Fruit fly (Drosophila melanogaster) whole organism, prepupa: ENCODE data around the gene CG13071.

ENCODE experiments used
- Blimp-1 ChIP-seq: fragments of 200-800 bp; sonication (Bioruptor generic); optimal IDR thresholded peaks from 3 replicates; lab custom pipeline; 2017; ENCODE audit warnings: missing biosample characterization, missing genetic modification characterization, mild to moderate bottlenecking, moderate library complexity, missing genetic modification reagents
- CG10669 ChIP-seq: fragments of 200-800 bp; sonication (Bioruptor generic); optimal IDR thresholded peaks from 3 replicates; lab custom pipeline; 2018; ENCODE audit warnings: missing biosample characterization, mild to moderate bottlenecking, missing genetic modification characterization, moderate library complexity
- CG11294 ChIP-seq: fragments of 200-800 bp; sonication (Bioruptor generic); IDR thresholded peaks from 2 replicates; pipeline ENCODE4 v1.3.6; 2022; ENCODE audit warnings: missing biosample characterization, missing genetic modification characterization
- CG15336 ChIP-seq: fragments of 200-800 bp; sonication (Bioruptor generic); IDR thresholded peaks from 2 replicates; pipeline ENCODE4 v1.3.6; 2022; ENCODE audit warnings: missing biosample characterization, missing genetic modification characterization
- Ets21C ChIP-seq: fragments of 200-800 bp; sonication (Bioruptor generic); optimal IDR thresholded peaks from 3 replicates; lab custom pipeline; 2016; ENCODE audit warnings: missing biosample characterization, missing genetic modification characterization
- Gug ChIP-seq: fragments of 200-800 bp; sonication (Bioruptor generic); IDR thresholded peaks from 2 replicates; pipeline ENCODE4 v1.3.6; 2022; ENCODE audit warnings: missing biosample characterization, missing genetic modification characterization
- Met ChIP-seq: fragments of 200-800 bp; sonication (Bioruptor generic); optimal IDR thresholded peaks from 3 replicates; lab custom pipeline; 2016; ENCODE audit warnings: missing biosample characterization, missing genetic modification characterization
- OdsH ChIP-seq: fragments of 200-800 bp; sonication (Bioruptor generic); optimal IDR thresholded peaks from 3 replicates; lab custom pipeline; 2016; ENCODE audit warnings: missing biosample characterization, missing genetic modification characterization
- Sox102F ChIP-seq: fragments of 200-800 bp; sonication (Bioruptor generic); optimal IDR thresholded peaks from 2 replicates; lab custom pipeline; 2016; ENCODE audit warnings: missing biosample characterization, mild to moderate bottlenecking, missing genetic modification characterization
- Sox14 ChIP-seq: fragments of 200-800 bp; sonication (Bioruptor generic); optimal IDR thresholded peaks from 3 replicates; lab custom pipeline; 2016; ENCODE audit warnings: missing biosample characterization, missing genetic modification characterization
- dac ChIP-seq: fragments of 200-800 bp; sonication (Bioruptor generic); optimal IDR thresholded peaks from 2 replicates; lab custom pipeline; 2017; ENCODE audit warnings: missing biosample characterization, mild to moderate bottlenecking, missing genetic modification characterization
- fd59A ChIP-seq: fragments of 200-800 bp; sonication (Bioruptor generic); optimal IDR thresholded peaks from 2 replicates; lab custom pipeline; 2017; ENCODE audit warnings: missing biosample characterization, mild to moderate bottlenecking, missing genetic modification characterization, missing genetic modification reagents
- net ChIP-seq: fragments of 200-800 bp; sonication (Bioruptor generic); optimal IDR thresholded peaks from 3 replicates; lab custom pipeline; 2016; ENCODE audit warnings: missing biosample characterization, missing genetic modification characterization
- pdm3 ChIP-seq: fragments of 200-800 bp; sonication (Bioruptor generic); optimal IDR thresholded peaks from 3 replicates; lab custom pipeline; 2016; ENCODE audit warnings: missing biosample characterization, missing genetic modification characterization

DNA sequence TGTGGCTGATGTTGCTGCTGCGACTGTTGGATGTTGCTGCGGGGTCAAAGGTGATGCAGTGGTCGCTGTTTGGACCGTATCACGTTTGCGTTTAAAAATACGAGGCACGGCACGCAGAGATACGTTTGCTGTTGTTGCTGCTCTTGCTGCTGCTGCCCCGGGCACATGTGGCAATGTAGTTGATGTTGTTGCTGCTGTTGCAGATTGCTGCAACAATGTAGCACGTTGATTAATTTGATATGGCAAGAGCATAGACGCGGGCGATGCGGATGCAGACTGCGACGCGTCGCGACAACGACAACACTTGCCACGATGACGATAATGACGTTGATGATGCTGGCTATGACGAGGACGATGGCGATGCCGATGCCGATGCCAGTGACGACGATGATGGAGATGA lies 49.3 kb upstream of the CG13071 start:
- no peak for TF ChIP-seq Sox14 (GFP tag; lab: Kevin White, UChicago)
- no peak for TF ChIP-seq Sox102F (GFP tag; lab: Kevin White, UChicago)
- no peak for TF ChIP-seq Blimp-1 (GFP tag; lab: Kevin White, UChicago)
- no peak for TF ChIP-seq Gug
- no peak for TF ChIP-seq net
- no peak for TF ChIP-seq fd59A (GFP tag; lab: Kevin White, UChicago)
- no peak for TF ChIP-seq CG15336 (GFP tag; lab: Robert Waterston, UW)
- TF ChIP-seq Ets21C: no peak
- TF ChIP-seq Met (GFP tag; lab: Kevin White, UChicago): no peak
- no peak for TF ChIP-seq CG10669 (GFP tag; lab: Kevin White, UChicago)
- TF ChIP-seq OdsH (GFP tag; lab: Kevin White, UChicago): no peak
- TF ChIP-seq dac (GFP tag; lab: Kevin White, UChicago): no peak
- TF ChIP-seq pdm3: no peak
- no peak for TF ChIP-seq CG11294 (GFP tag; lab: Robert Waterston, UW)
